Fruit fly (Drosophila melanogaster): ENCODE results near the gene Nmd3.

Gene Nmd3

DNA sequence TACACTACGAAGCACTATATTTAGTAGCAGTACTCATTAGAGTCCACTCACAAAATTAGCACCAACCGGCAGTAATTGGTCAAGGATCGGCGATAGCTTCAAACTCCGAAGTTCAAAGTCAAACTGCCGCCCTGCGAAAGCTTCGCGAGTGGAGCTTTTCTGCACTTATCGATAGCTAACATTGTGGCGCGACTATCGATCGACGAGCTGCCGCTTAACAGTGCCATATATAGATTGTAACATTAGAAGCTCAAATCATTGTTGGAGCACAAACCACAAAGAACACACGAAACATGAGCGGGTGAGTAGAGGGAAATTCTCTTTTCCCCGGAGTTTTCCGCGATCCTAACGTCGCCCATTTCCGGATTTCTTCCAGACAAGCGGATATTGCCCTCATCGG lies 39.4 kb downstream of the Nmd3 start, which contains the start of gene Pgd (continued):
- TF ChIP-seq CG3281 (GFP tag; optimal IDR thresholded peaks at IDR 0.05) = no peak
- TF ChIP-seq CG17385 (GFP tag; optimal IDR thresholded peaks at IDR 0.05) = no peak
- TF ChIP-seq CG10209 (GFP tag; optimal IDR thresholded peaks at IDR 0.05) = no peak
- TF ChIP-seq Fer1 (GFP tag; optimal IDR thresholded peaks at IDR 0.05) = peak; percentile 37
- no peak for TF ChIP-seq lov (optimal IDR thresholded peaks at IDR 0.05)
- no peak for TF ChIP-seq lov (GFP tag; IDR thresholded peaks at IDR 0.05)
- TF ChIP-seq CTCF (GFP tag; optimal IDR thresholded peaks at IDR 0.05) = no peak
- TF ChIP-seq pzg (GFP tag; optimal IDR thresholded peaks at IDR 0.05) = peak; percentile 56
- no peak for TF ChIP-seq rib (GFP tag; IDR thresholded peaks at IDR 0.05)
- TF ChIP-seq Rfx (GFP tag; IDR thresholded peaks at IDR 0.05) = no peak
- no peak for TF ChIP-seq CG1024 (GFP tag; IDR thresholded peaks at IDR 0.05)
- TF ChIP-seq CG1603 (tag; optimal IDR thresholded peaks at IDR 0.05) = no peak
- TF ChIP-seq CG8478 (optimal IDR thresholded peaks at IDR 0.05) = no peak
- no peak for TF ChIP-seq CG9215 (GFP tag; IDR thresholded peaks at IDR 0.05)
- TF ChIP-seq chm (GFP tag; IDR thresholded peaks at IDR 0.05) = no peak
- TF ChIP-seq Lpt (GFP tag; optimal IDR thresholded peaks at IDR 0.05) = no peak
- no peak for TF ChIP-seq CG8089 (GFP tag; optimal IDR thresholded peaks at IDR 0.05)
- no peak for TF ChIP-seq z (GFP tag; IDR thresholded peaks at IDR 0.05)
- no peak for TF ChIP-seq Aef1 (GFP tag; IDR thresholded peaks at IDR 0.05)
- TF ChIP-seq CG18262 (tag; optimal IDR thresholded peaks at IDR 0.05) = no peak
- no peak for TF ChIP-seq Meics (GFP tag; optimal IDR thresholded peaks at IDR 0.05)
- peak; percentile 50; the same call in 2 of the 3 replicates for TF ChIP-seq CG34224 (GFP tag; IDR thresholded peaks at IDR 0.05; ENCODE audit: partially characterized antibody)
- TF ChIP-seq CG11695 (GFP tag; IDR thresholded peaks at IDR 0.05) = no peak
- TF ChIP-seq CG31365 (tag; optimal IDR thresholded peaks at IDR 0.05) = no peak
- no peak for TF ChIP-seq sens (GFP tag)
- no peak for TF ChIP-seq CG2712 (tag; optimal IDR thresholded peaks at IDR 0.05)
- peak; percentile 12 for TF ChIP-seq MESR4 (GFP tag; optimal IDR thresholded peaks at IDR 0.05)
- no peak for TF ChIP-seq CG10959 (GFP tag; IDR thresholded peaks at IDR 0.05)
- no peak for TF ChIP-seq HHEX (GFP tag; optimal IDR thresholded peaks at IDR 0.05)
- TF ChIP-seq CG3407 (GFP tag; optimal IDR thresholded peaks at IDR 0.05) = no peak
- TF ChIP-seq CG17612 (GFP tag; IDR thresholded peaks at IDR 0.05) = no peak
- TF ChIP-seq sna (GFP tag; IDR thresholded peaks at IDR 0.05; ENCODE audit: partially characterized antibody) = peak; percentile 55
- no peak for TF ChIP-seq CG1792 (GFP tag; optimal IDR thresholded peaks at IDR 0.05)
- no peak for TF ChIP-seq CG7372 (GFP tag; IDR thresholded peaks at IDR 0.05)
- TF ChIP-seq TFAM (GFP tag; optimal IDR thresholded peaks at IDR 0.05) = no peak
- no peak for TF ChIP-seq fd96Cb (tag; optimal IDR thresholded peaks at IDR 0.05)
- TF ChIP-seq CG1233 (GFP tag; optimal IDR thresholded peaks at IDR 0.05) = no peak
- no peak for TF ChIP-seq da (GFP tag; optimal IDR thresholded peaks at IDR 0.05)
- TF ChIP-seq CG15479 (GFP tag; optimal IDR thresholded peaks at IDR 0.05) = no peak
- TF ChIP-seq HLHmδ (GFP tag; optimal IDR thresholded peaks at IDR 0.05) = no peak
- no peak for TF ChIP-seq luna (GFP tag; optimal IDR thresholded peaks at IDR 0.05)
- TF ChIP-seq wdn (GFP tag; IDR thresholded peaks at IDR 0.05) = no peak
- peak; percentile 59 for TF ChIP-seq Sry-δ (GFP tag; optimal IDR thresholded peaks at IDR 0.05)
- TF ChIP-seq bbx (GFP tag; IDR thresholded peaks at IDR 0.05; ENCODE audit: partially characterized antibody) = peak; percentile 73
- TF ChIP-seq repo (GFP tag; optimal IDR thresholded peaks at IDR 0.05) = no peak
- TF ChIP-seq Bgb (GFP tag; IDR thresholded peaks at IDR 0.05; ENCODE audit: partially characterized antibody) = peak; percentile 73
- no peak for TF ChIP-seq H15 (GFP tag; IDR thresholded peaks at IDR 0.05)
- TF ChIP-seq unpg (GFP tag; optimal IDR thresholded peaks at IDR 0.05) = no peak
- no peak for TF ChIP-seq NK7.1 (GFP tag; optimal IDR thresholded peaks at IDR 0.05)
- TF ChIP-seq CG11504 (tag; optimal IDR thresholded peaks at IDR 0.05) = no peak
- no peak for TF ChIP-seq pita (GFP tag; optimal IDR thresholded peaks at IDR 0.05)
- TF ChIP-seq Gug (GFP tag; IDR thresholded peaks at IDR 0.05) = no peak
- TF ChIP-seq cwo (GFP tag; optimal IDR thresholded peaks at IDR 0.05) = no peak

Measured in whole organism, embryonic.